Fruit fly (Drosophila melanogaster) whole organism, embryonic: ENCODE data around the gene mei-218.

Experiments
- CG11398 ChIP-seq: fragments of 200-800 bp; sonication (Bioruptor generic); optimal IDR thresholded peaks from 2 replicates; lab custom pipeline; 2016; ENCODE audit warnings: missing biosample characterization, missing genetic modification characterization
- CG12071 ChIP-seq: fragments of 200-800 bp; sonication (Bioruptor generic); optimal IDR thresholded peaks from 3 replicates; lab custom pipeline; 2018; ENCODE audit warnings: missing biosample characterization, mild to moderate bottlenecking, missing genetic modification characterization
- CG14710 ChIP-seq: fragments of 200-800 bp; sonication (Bioruptor generic); optimal IDR thresholded peaks from 3 replicates; lab custom pipeline; 2019; ENCODE audit warnings: missing biosample characterization, mild to moderate bottlenecking, missing genetic modification characterization, moderate library complexity
- CG15011 ChIP-seq: fragments of 200-800 bp; sonication (Bioruptor generic); optimal IDR thresholded peaks from 3 replicates; lab custom pipeline; 2018; ENCODE audit warnings: missing biosample characterization, mild to moderate bottlenecking, missing genetic modification characterization
- CG15073 ChIP-seq: fragments of 200-800 bp; sonication (Bioruptor generic); optimal IDR thresholded peaks from 2 replicates; lab custom pipeline; 2016; ENCODE audit warnings: missing biosample characterization, missing genetic modification characterization
- CG16813 ChIP-seq: fragments of 200-800 bp; sonication (Bioruptor generic); IDR thresholded peaks from 3 replicates; pipeline ENCODE4 v1.3.6; 2022; ENCODE audit warnings: missing biosample characterization, missing genetic modification characterization; ENCODE audit not compliant: partially characterized antibody
- CG18599 ChIP-seq: fragments of 200-800 bp; sonication (Bioruptor generic); optimal IDR thresholded peaks from 3 replicates; lab custom pipeline; 2017; ENCODE audit warnings: missing biosample characterization, missing genetic modification characterization, mild to moderate bottlenecking, moderate library complexity, missing genetic modification reagents
- CG18619 ChIP-seq: fragments of 200-800 bp; sonication (Bioruptor generic); optimal IDR thresholded peaks from 3 replicates; lab custom pipeline; 2017; ENCODE audit warnings: missing biosample characterization, mild to moderate bottlenecking, missing genetic modification characterization
- CG2712 ChIP-seq: fragments of 200-800 bp; optimal IDR thresholded peaks from 3 replicates; lab custom pipeline; 2019; ENCODE audit warnings: missing biosample characterization, mild to moderate bottlenecking, missing genetic modification characterization, moderate library complexity
- CG30020 ChIP-seq: fragments of 200-800 bp; optimal IDR thresholded peaks from 2 replicates; lab custom pipeline; 2019; ENCODE audit warnings: missing biosample characterization, mild to moderate bottlenecking, missing genetic modification characterization, moderate library complexity
- CG31365 ChIP-seq: fragments of 200-800 bp; sonication (Bioruptor generic); optimal IDR thresholded peaks from 2 replicates; lab custom pipeline; 2018; ENCODE audit warnings: missing biosample characterization, mild to moderate bottlenecking, missing genetic modification characterization
- CG31441 ChIP-seq: fragments of 200-800 bp; sonication (Bioruptor generic); IDR thresholded peaks from 2 replicates; pipeline ENCODE4 v1.3.6; 2022; ENCODE audit warnings: missing biosample characterization, missing genetic modification characterization
- CG3281 ChIP-seq: fragments of 200-800 bp; sonication (Bioruptor generic); optimal IDR thresholded peaks from 3 replicates; lab custom pipeline; 2017; ENCODE audit warnings: missing biosample characterization, mild to moderate bottlenecking, missing genetic modification characterization
- CG3995 ChIP-seq: fragments of 200-800 bp; sonication (Bioruptor generic); optimal IDR thresholded peaks from 3 replicates; lab custom pipeline; 2016; ENCODE audit warnings: missing biosample characterization, missing genetic modification characterization
- CG4707 ChIP-seq: fragments of 200-800 bp; sonication (Bioruptor generic); optimal IDR thresholded peaks from 2 replicates; lab custom pipeline; 2018; ENCODE audit warnings: missing biosample characterization, mild to moderate bottlenecking, missing genetic modification characterization, moderate library complexity
- CG6175 ChIP-seq: fragments of 200-800 bp; sonication (Bioruptor generic); IDR thresholded peaks from 3 replicates; pipeline ENCODE4 v1.3.6; 2022; ENCODE audit warnings: missing biosample characterization, missing genetic modification characterization
- CG6765 ChIP-seq: fragments of 200-800 bp; sonication (Bioruptor generic); optimal IDR thresholded peaks from 3 replicates; lab custom pipeline; 2017; ENCODE audit warnings: missing biosample characterization, mild to moderate bottlenecking, missing genetic modification characterization
- CG6813 ChIP-seq: fragments of 200-800 bp; sonication (Bioruptor generic); optimal IDR thresholded peaks from 2 replicates; lab custom pipeline; 2017; ENCODE audit warnings: missing biosample characterization, missing genetic modification characterization, mild to moderate bottlenecking, moderate library complexity, missing genetic modification reagents
- CG8924 ChIP-seq: fragments of 200-800 bp; optimal IDR thresholded peaks from 3 replicates; lab custom pipeline; 2019; ENCODE audit warnings: missing biosample characterization, mild to moderate bottlenecking, missing genetic modification characterization, moderate library complexity
- CG9437 ChIP-seq: fragments of 200-800 bp; sonication (Bioruptor generic); optimal IDR thresholded peaks from 2 replicates; lab custom pipeline; 2018; ENCODE audit warnings: missing biosample characterization, mild to moderate bottlenecking, missing genetic modification characterization
- CG9932 ChIP-seq: fragments of 200-800 bp; sonication (Bioruptor generic); IDR thresholded peaks from 2 replicates; pipeline ENCODE4 v1.3.6; 2022; ENCODE audit warnings: missing biosample characterization, missing genetic modification characterization
- Camta ChIP-seq: fragments of 200-800 bp; sonication (Bioruptor generic); optimal IDR thresholded peaks from 2 replicates; lab custom pipeline; 2016; ENCODE audit warnings: missing biosample characterization, missing genetic modification characterization
- CoRest ChIP-seq: fragments of 200-800 bp; sonication (Bioruptor generic); optimal IDR thresholded peaks from 3 replicates; lab custom pipeline; 2018; ENCODE audit warnings: missing biosample characterization, mild to moderate bottlenecking, missing genetic modification characterization, moderate library complexity
- Dbx ChIP-seq: fragments of 200-800 bp; sonication (Bioruptor generic); IDR thresholded peaks from 3 replicates; pipeline ENCODE4 v1.3.6; 2022; ENCODE audit warnings: missing biosample characterization, missing genetic modification characterization
- Gug ChIP-seq: fragments of 200-800 bp; sonication (Bioruptor generic); IDR thresholded peaks from 4 replicates; pipeline ENCODE4 v1.3.6; 2022; ENCODE audit warnings: missing biosample characterization, missing genetic modification characterization
- H2.0 ChIP-seq: fragments of 200-800 bp; sonication (Bioruptor generic); IDR thresholded peaks from 2 replicates; pipeline ENCODE4 v1.3.6; 2022; ENCODE audit warnings: missing biosample characterization, missing genetic modification characterization
- HLH4C ChIP-seq: fragments of 200-800 bp; sonication (Bioruptor generic); IDR thresholded peaks from 3 replicates; pipeline ENCODE4 v1.3.6; 2022; ENCODE audit warnings: missing biosample characterization, missing genetic modification characterization; ENCODE audit not compliant: partially characterized antibody
- MTF-1 ChIP-seq: fragments of 200-800 bp; sonication (Bioruptor generic); optimal IDR thresholded peaks from 2 replicates; lab custom pipeline; 2018; ENCODE audit warnings: missing biosample characterization, mild to moderate bottlenecking, missing genetic modification characterization, borderline replicate concordance
- Max ChIP-seq: fragments of 200-800 bp; sonication (Bioruptor generic); optimal IDR thresholded peaks from 2 replicates; lab custom pipeline; 2016; ENCODE audit warnings: missing biosample characterization, mild to moderate bottlenecking, missing genetic modification characterization
- Meics ChIP-seq: fragments of 200-800 bp; sonication (Bioruptor generic); optimal IDR thresholded peaks from 2 replicates; lab custom pipeline; 2017; ENCODE audit warnings: missing biosample characterization, mild to moderate bottlenecking, missing genetic modification characterization
- NfI ChIP-seq: fragments of 200-800 bp; sonication (Bioruptor generic); optimal IDR thresholded peaks from 3 replicates; lab custom pipeline; 2018; ENCODE audit warnings: missing biosample characterization, mild to moderate bottlenecking, missing genetic modification characterization, moderate library complexity
- Oaz ChIP-seq: fragments of 200-800 bp; sonication (Bioruptor generic); IDR thresholded peaks from 2 replicates; pipeline ENCODE4 v1.3.6; 2022; ENCODE audit warnings: missing biosample characterization, missing genetic modification characterization
- Rfx ChIP-seq: fragments of 200-800 bp; sonication (Bioruptor generic); IDR thresholded peaks from 2 replicates; pipeline ENCODE4 v1.3.6; 2022; ENCODE audit warnings: missing biosample characterization, missing genetic modification characterization
- aop ChIP-seq: fragments of 200-800 bp; sonication (Bioruptor generic); IDR thresholded peaks from 2 replicates; pipeline ENCODE4 v1.3.6; 2022; ENCODE audit warnings: missing biosample characterization, missing genetic modification characterization
- ara ChIP-seq: fragments of 200-800 bp; sonication (Bioruptor generic); IDR thresholded peaks from 2 replicates; pipeline ENCODE4 v1.3.6; 2022; ENCODE audit warnings: missing biosample characterization, missing genetic modification characterization
- cato ChIP-seq: fragments of 200-800 bp; sonication (Bioruptor generic); optimal IDR thresholded peaks from 2 replicates; lab custom pipeline; 2016; ENCODE audit warnings: missing biosample characterization, missing genetic modification characterization, borderline replicate concordance
- cwo ChIP-seq: fragments of 200-800 bp; sonication (Bioruptor generic); optimal IDR thresholded peaks from 3 replicates; lab custom pipeline; 2017; ENCODE audit warnings: missing biosample characterization, missing genetic modification characterization, mild to moderate bottlenecking, moderate library complexity, missing genetic modification reagents
- emc ChIP-seq: fragments of 200-800 bp; sonication (Bioruptor generic); optimal IDR thresholded peaks from 2 replicates; lab custom pipeline; 2016; ENCODE audit warnings: missing biosample characterization, missing genetic modification characterization
- fd3F ChIP-seq: fragments of 200-800 bp; sonication (Bioruptor generic); optimal IDR thresholded peaks from 2 replicates; lab custom pipeline; 2018; ENCODE audit warnings: missing biosample characterization, mild to moderate bottlenecking, missing genetic modification characterization, moderate library complexity
- ftz-f1 ChIP-seq: fragments of 200-800 bp; sonication (Bioruptor generic); optimal IDR thresholded peaks from 2 replicates; lab custom pipeline; 2016; ENCODE audit warnings: missing biosample characterization, missing genetic modification characterization
- hkb ChIP-seq, 2 experiments: fragments of 200-800 bp in 1 of 2; fragments of >200 bp in 1 of 2; sonication (Bioruptor generic) in 1 of 2; IDR thresholded peaks in 1 of 2; optimal IDR thresholded peaks in 1 of 2; 2 replicates each; pipeline versions ENCODE4 v1.3.6 to Lab custom; 2017 to 2022; ENCODE audit warnings: missing biosample characterization in 1 of 2, missing genetic modification characterization in 1 of 2
- nau ChIP-seq: fragments of 200-800 bp; sonication (Bioruptor generic); optimal IDR thresholded peaks from 3 replicates; lab custom pipeline; 2017; ENCODE audit warnings: missing biosample characterization, mild to moderate bottlenecking, missing genetic modification characterization, missing genetic modification reagents
- pan ChIP-seq, 4 experiments: fragments of >200 bp in 3 of 4; fragments of 200-800 bp in 1 of 4; sonication (Bioruptor generic) in 1 of 4; optimal IDR thresholded peaks in 3 of 4; IDR thresholded peaks in 1 of 4; 2 replicates each; pipeline versions ENCODE4 v1.3.6 to Lab custom; 2017 to 2022; ENCODE audit warnings: missing biosample characterization in 2 of 4, missing genetic modification characterization in 2 of 4, mixed read lengths in 1 of 4
- pzg ChIP-seq: fragments of 200-800 bp; sonication (Bioruptor generic); optimal IDR thresholded peaks from 3 replicates; lab custom pipeline; 2018; ENCODE audit warnings: missing biosample characterization, mild to moderate bottlenecking, missing genetic modification characterization, moderate library complexity
- repo ChIP-seq: fragments of 200-800 bp; sonication (Bioruptor generic); optimal IDR thresholded peaks from 2 replicates; lab custom pipeline; 2016; ENCODE audit warnings: missing biosample characterization, missing genetic modification characterization
- rib ChIP-seq: fragments of 200-800 bp; sonication (Bioruptor generic); IDR thresholded peaks from 2 replicates; pipeline ENCODE4 v1.3.6; 2022; ENCODE audit warnings: missing biosample characterization, missing genetic modification characterization
- salm ChIP-seq: fragments of 200-800 bp; sonication (Bioruptor generic); optimal IDR thresholded peaks from 2 replicates; lab custom pipeline; 2018; ENCODE audit warnings: missing biosample characterization, mild to moderate bottlenecking, missing genetic modification characterization
- tgo ChIP-seq: fragments of 200-800 bp; sonication (Bioruptor generic); IDR thresholded peaks from 3 replicates; pipeline ENCODE4 v1.3.6; 2022; ENCODE audit warnings: missing biosample characterization, missing genetic modification characterization
- tna ChIP-seq: fragments of 200-800 bp; sonication (Bioruptor generic); IDR thresholded peaks from 2 replicates; pipeline ENCODE4 v1.3.6; 2022; ENCODE audit warnings: missing biosample characterization, missing genetic modification characterization; ENCODE audit not compliant: partially characterized antibody
- wdn ChIP-seq: fragments of 200-800 bp; sonication (Bioruptor generic); IDR thresholded peaks from 2 replicates; pipeline ENCODE4 v1.3.6; 2022; ENCODE audit warnings: missing biosample characterization, missing genetic modification characterization

The mei-218 gene

dm6 chrX:17170484-17170944 lies 27.7 kb upstream of the mei-218 start (continued):
- TF ChIP-seq nau (GFP tag; lab: Kevin White, UChicago) (no peak), fd3F (peak; percentile 50), CG18599 (GFP tag; lab: Kevin White, UChicago) (peak; percentile 73), CG15073 (GFP tag; lab: Kevin White, UChicago) (no peak), cato (GFP tag; lab: Kevin White, UChicago) (no peak), CG31365 (tag; lab: Kevin White, UChicago) (no peak), CG8924 (peak; percentile 53), pzg (GFP tag; lab: Kevin White, UChicago) (no peak), CG9932 (GFP tag; lab: Robert Waterston, UW) (peak; percentile 79), Meics (GFP tag; lab: Kevin White, UChicago) (peak; percentile 74), CG2712 (tag; lab: Kevin White, UChicago) (peak; percentile 36), ftz-f1 (GFP tag; lab: Kevin White, UChicago) (no peak), tgo (GFP tag; lab: Robert Waterston, UW) (peak; percentile 58), Camta (GFP tag; lab: Kevin White, UChicago) (no peak), CG18619 (GFP tag; lab: Kevin White, UChicago) (peak; percentile 8), CG6175 (GFP tag; lab: Robert Waterston, UW) (no peak), hkb (optimal IDR thresholded peaks at IDR 0.05; lab: Kevin White, UChicago) (no peak), hkb (GFP tag; IDR thresholded peaks at IDR 0.05; lab: Robert Waterston, UW) (peak; percentile 55; the same call in 1 of the 2 replicates), CG4707 (no peak), HLH4C (no peak), Dbx (GFP tag; lab: Robert Waterston, UW) (peak; percentile 49; the same call in 1 of the 3 replicates), CoRest (tag; lab: Kevin White, UChicago) (peak; percentile 45), tna (no peak), CG6813 (GFP tag; lab: Kevin White, UChicago) (peak; percentile 52), pan (optimal IDR thresholded peaks at IDR 0.05; lab: Kevin White, UChicago) (no peak), pan (GFP tag; optimal IDR thresholded peaks at IDR 0.05 in 1 of 2, IDR thresholded peaks at IDR 0.05 in 1 of 2) (peak in 1 of 2 experiments; percentile 67), CG3995 (no peak), rib (GFP tag; lab: Robert Waterston, UW) (0 out of 2 replicates have a peak, but pooled peaks have one; percentile 16), wdn (GFP tag; lab: Robert Waterston, UW) (0 out of 2 replicates have a peak, but pooled peaks have one; percentile 36), MTF-1 (peak; percentile 8), CG30020 (tag; lab: Kevin White, UChicago) (no peak), repo (no peak), NfI (peak; percentile 42), cwo (GFP tag; lab: Kevin White, UChicago) (peak; percentile 69), CG11398 (no peak), H2.0 (GFP tag; lab: Robert Waterston, UW) (0 out of 2 replicates have a peak, but pooled peaks have one; percentile 12), CG12071 (GFP tag; lab: Kevin White, UChicago) (no peak), CG15011 (GFP tag; lab: Kevin White, UChicago) (no peak), Gug (GFP tag; lab: Robert Waterston, UW) (no peak), emc (no peak), Rfx (GFP tag; lab: Robert Waterston, UW) (peak; percentile 71)

dm6 chrX:17167304-17167703 lies 24.5 kb upstream of the mei-218 start:
- TF ChIP-seq CG16813 (peak; percentile 29; the same call in 1 of the 3 replicates), aop (GFP tag; lab: Robert Waterston, UW) (no peak), CG14710 (tag; lab: Kevin White, UChicago) (no peak), CG3281 (GFP tag; lab: Kevin White, UChicago) (no peak), CG6765 (no peak), CG31441 (GFP tag; lab: Robert Waterston, UW) (no peak), CG9437 (GFP tag; lab: Kevin White, UChicago) (no peak), Max (no peak), tna (peak; percentile 51; the same call in 1 of the 2 replicates), Oaz (GFP tag; lab: Robert Waterston, UW) (no peak), CG3995 (no peak), ara (GFP tag; lab: Robert Waterston, UW) (no peak), salm (no peak)
